Fruit fly (Drosophila melanogaster) whole organism, embryonic: ENCODE data around the gene sna.

ENCODE experiments used
- C15 ChIP-seq: fragments of 200-800 bp; sonication (Bioruptor generic); IDR thresholded peaks from 3 replicates; pipeline ENCODE4 v1.3.6; 2022; ENCODE audit warnings: missing biosample characterization, missing genetic modification characterization
- Dad ChIP-seq: fragments of 200-800 bp; sonication (Bioruptor generic); optimal IDR thresholded peaks from 3 replicates; lab custom pipeline; 2016; ENCODE audit warnings: missing biosample characterization, missing genetic modification characterization
- amos ChIP-seq: fragments of 200-800 bp; sonication (Bioruptor generic); IDR thresholded peaks from 2 replicates; pipeline ENCODE4 v1.3.6; 2022; ENCODE audit warnings: missing biosample characterization, missing genetic modification characterization; ENCODE audit not compliant: partially characterized antibody
- pfk ChIP-seq: fragments of 200-800 bp; sonication (Bioruptor generic); optimal IDR thresholded peaks from 2 replicates; lab custom pipeline; 2018; ENCODE audit warnings: missing biosample characterization, mild to moderate bottlenecking, missing genetic modification characterization, moderate library complexity

dm6 chr2L:15470514-15471134, 7.4 kb downstream of the sna start:
- TF ChIP-seq pfk (no peak), Dad (no peak), C15 (GFP tag; lab: Robert Waterston, UW) (no peak), amos (GFP tag; lab: Robert Waterston, UW) (no peak)
